Fruit fly (Drosophila melanogaster): ENCODE results near the gene CG43057.

Gene CG43057

DNA sequence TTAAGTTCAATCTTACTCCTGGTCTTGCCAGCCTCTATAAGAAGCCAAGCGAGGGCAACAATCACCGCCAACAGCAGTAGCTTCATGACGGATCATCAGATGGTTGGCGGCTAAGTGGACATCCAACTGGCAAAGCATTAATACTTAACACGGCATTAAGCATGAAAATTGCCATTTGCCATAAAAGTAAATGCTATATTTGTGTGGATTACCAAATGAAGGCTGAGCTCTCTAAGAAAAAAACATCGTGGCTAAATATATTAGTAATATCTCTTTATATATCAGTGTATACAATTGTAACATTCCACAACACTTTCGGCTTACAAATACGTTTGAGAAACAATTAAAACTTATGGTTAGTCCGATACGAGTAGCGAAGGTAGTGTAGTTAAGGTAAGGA, at the start of gene CG43057:
CG43057 (minus strand) TSS at position 101 of the 400 bp plus-strand sequence.
- TF ChIP-seq CTCF (optimal IDR thresholded peaks at IDR 0.05), result no peak
- no peak for TF ChIP-seq CG8478 (optimal IDR thresholded peaks at IDR 0.05)

DNA sequence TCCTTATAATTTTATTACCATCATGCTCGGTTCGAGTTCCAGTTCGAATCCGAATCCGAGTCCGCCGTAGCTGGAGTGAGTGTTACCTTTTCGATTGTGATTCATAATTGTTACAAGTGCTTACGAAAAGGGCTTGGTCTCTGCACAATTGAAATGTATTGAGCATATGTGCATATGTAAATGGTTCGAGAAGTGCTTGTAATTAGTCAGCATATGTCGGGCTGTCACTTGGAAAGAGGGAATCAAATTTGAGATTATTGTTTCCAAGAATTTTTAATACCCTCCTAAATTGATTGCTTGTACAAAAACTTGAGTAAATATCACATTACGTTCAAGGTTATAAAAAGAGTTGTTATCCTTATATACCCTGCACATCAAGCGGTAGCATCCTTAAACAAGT, 49.6 kb upstream of the CG43057 start:
- TF ChIP-seq CG8478 (optimal IDR thresholded peaks at IDR 0.05), result no peak
- no peak for TF ChIP-seq CTCF (optimal IDR thresholded peaks at IDR 0.05)

DNA sequence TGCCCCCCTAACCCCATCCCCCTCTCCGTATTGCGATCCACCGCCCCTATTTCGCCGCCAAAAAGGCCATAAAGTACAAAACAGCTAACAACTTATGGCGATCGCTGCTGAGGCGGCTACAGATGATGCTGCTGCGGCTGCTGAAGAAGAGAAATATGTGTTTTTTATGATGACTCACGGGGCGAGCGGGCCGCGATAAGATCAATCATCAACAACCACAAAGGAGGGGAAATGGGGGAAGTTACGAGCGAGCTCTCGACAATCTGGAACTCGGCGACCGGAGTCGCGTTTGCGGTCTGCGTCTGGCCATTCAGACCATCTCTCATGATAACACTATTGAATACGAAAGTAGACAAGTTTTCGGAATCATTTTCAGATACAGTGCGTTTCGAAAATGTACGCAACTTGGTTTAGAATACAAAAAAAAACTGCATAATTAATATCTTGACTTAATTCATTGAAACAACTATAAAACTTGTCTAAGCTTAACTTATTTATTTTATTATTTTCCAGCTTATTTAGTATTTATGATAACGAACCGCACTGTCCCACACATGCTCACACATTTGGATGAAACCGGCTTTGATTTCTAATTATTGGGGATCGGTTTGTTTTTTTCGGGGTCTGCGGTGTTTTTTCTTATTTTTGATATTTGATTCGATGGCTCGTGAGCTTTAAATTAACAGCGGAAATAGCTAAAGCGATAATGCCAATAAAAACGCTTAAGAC, 48.5 kb upstream of the CG43057 start:
- no peak for TF ChIP-seq CTCF (optimal IDR thresholded peaks at IDR 0.05)
- TF ChIP-seq CG8478 (optimal IDR thresholded peaks at IDR 0.05), result no peak

DNA sequence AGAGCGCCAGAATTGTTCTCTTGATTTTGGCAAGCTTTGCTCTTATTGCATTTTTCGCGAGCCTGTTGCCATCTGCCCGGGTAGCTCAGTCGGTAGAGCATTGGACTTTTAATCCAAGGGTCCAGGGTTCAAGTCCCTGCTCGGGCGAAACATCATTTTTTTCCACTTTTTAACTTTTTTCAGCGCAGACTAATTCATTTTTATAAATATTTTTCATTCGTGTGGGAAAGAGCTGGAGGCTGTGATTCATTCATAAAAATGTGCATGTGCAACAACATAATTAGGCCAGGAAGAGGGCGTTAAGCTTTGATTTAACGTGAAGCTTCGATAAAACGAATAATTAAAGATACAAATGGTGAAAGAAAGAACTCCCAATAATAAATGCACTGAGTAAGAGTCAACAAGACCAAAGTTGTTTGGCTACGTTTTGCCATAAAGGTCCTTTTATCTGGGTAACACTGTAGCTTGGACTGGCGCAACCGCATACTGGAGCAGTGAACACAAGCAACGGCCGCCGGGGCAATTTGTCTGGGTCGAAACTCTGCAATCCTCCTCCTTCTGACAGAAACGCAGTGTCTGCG, 46.9 kb upstream of the CG43057 start:
- TF ChIP-seq CTCF (optimal IDR thresholded peaks at IDR 0.05), result no peak
- no peak for TF ChIP-seq CG8478 (optimal IDR thresholded peaks at IDR 0.05)

DNA sequence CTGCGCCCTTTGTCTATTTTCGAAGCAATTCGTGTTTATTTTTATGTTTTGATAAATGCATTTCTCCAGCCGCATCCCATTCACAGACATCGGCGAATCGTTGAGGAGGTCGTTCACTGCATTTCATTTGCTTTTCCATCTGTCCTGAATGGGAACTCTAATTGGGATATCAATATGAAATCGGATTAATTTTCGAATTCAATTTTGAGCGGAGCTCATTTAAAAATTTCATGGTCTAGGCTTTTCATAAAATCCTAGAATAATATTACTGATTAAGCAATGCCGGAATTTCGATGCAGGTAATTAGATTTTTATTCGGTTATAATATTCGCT, 46.3 kb upstream of the CG43057 start:
- no peak for TF ChIP-seq CTCF (optimal IDR thresholded peaks at IDR 0.05)
- TF ChIP-seq CG8478 (optimal IDR thresholded peaks at IDR 0.05), result no peak

DNA sequence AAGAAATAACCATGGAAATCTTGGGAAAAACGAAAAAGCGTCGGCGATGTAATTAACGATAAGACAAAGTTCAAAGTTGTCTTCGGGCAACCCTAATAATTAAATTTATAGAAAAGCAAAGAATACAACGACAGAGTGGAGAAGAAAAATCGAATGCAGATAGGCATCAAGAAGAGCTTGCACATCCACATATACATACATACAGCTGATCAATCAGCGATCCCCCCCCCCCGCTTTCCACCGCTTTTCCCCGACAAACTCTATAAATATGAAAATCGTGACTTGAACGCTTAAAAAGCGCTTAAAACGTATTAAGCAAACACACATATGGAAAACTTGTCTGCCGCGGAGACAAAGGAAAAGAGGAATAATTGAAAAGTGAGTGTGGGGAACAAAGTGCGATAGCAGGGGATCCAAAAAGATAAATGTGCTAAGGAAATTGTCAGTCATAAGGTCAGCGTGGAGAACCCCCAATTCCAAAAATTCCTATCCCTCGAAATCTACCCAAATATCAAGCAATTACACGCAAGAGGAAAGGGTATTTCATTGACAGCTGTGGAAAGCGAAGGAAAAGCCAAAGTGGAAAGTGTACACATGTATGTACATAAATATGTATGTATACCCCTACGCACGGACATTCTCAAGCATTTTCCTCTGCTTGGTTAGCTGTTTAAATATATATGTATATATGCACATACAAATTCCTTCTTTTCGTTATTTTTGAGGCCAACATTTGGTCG, 45.7 kb upstream of the CG43057 start:
- TF ChIP-seq CG8478 (optimal IDR thresholded peaks at IDR 0.05) (no peak), CTCF (optimal IDR thresholded peaks at IDR 0.05) (no peak)

DNA sequence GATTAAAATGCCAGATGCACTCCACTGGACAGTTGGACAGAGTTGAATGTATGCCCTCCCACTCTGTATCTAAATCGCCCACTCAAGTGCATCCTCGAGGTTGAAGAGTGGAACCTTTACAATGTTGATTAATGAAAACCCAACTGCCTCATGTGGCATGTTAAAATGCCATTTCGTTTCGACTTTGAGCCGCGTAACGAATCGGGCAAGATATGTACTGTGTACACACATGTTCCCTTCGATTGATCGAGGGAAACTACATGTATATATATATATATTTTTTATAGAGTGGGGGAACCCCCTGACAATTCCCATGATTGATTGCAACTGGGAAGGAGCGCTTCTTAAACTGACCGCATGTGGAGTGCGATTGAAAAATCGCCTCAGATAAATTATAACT, 44.3 kb upstream of the CG43057 start:
- TF ChIP-seq CTCF (optimal IDR thresholded peaks at IDR 0.05) (no peak), CG8478 (optimal IDR thresholded peaks at IDR 0.05) (no peak)

DNA sequence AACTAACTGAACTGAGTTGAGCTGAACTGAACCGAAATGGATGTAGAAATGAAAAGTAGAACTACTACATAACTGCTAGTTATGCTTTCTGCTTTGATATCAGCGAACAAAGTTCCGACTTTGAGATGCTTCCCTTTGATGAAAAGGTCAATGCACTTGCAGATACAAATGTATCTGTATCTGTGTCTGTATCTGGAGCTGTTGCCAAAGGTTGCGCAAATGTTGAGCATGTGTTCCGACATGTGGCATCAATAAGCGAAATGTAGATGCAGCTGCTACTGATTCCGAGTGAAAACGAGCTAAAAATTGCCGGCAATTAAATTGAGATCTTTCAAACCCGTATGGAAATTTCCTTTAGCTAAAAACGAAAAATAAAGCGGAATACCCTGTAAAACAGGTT, 42.8 kb upstream of the CG43057 start:
- TF ChIP-seq CG8478 (optimal IDR thresholded peaks at IDR 0.05) (no peak), CTCF (optimal IDR thresholded peaks at IDR 0.05) (no peak)

DNA sequence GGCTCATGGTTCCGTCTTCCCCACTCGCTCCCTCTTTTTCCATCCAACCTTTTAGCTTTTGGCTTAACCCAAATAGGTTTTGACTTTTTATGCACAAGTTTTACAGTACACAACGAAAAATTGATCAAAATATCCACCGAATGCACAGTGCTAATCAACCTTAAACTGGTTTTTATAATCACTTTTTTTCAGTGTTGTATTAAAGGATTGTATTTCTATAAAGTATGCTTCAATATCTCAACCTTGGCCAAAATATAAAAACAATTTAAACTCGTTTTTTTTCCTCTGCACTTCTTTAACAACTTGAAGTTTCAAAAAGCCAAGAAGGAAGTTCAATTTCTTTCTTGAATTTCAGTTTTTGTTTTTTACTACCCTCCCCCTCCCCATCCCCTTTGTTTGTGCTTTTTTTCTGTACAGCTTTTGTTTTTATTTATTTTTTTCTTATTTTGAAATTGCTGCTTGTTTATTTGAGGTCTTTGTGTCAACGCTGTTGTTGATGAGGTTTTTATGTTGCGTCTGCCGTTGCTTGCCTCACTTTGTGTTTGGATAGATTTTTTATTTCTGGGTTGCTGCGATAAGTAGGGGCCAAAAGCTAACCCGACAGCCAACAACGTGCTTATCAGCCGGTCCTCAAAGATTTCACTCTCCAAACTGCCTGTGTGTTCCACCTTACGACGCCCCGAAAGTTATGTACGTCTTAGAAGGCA, 41.3 kb upstream of the CG43057 start:
- TF ChIP-seq CTCF (optimal IDR thresholded peaks at IDR 0.05), result no peak
- no peak for TF ChIP-seq CG8478 (optimal IDR thresholded peaks at IDR 0.05)

DNA sequence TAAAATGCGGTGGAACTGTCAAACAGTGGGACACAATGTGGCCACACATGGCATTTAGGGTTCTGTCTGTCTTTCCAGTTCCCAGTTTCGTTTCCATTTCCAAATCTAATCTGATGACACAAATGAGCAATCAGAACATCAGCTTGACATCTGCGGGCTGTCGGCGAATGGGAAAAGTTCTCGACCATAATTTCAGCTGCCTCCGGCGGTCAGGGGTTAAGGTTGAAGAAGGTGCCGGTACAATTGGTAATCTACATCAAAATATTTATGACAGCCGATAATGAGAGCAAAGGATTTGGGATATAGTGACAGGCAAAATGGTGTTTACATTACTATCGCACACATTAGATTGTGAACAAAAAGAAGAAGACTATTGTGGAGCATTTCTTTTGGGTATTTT, 38.1 kb upstream of the CG43057 start:
- TF ChIP-seq CG8478 (optimal IDR thresholded peaks at IDR 0.05), result no peak
- TF ChIP-seq CTCF (optimal IDR thresholded peaks at IDR 0.05), result no peak

DNA sequence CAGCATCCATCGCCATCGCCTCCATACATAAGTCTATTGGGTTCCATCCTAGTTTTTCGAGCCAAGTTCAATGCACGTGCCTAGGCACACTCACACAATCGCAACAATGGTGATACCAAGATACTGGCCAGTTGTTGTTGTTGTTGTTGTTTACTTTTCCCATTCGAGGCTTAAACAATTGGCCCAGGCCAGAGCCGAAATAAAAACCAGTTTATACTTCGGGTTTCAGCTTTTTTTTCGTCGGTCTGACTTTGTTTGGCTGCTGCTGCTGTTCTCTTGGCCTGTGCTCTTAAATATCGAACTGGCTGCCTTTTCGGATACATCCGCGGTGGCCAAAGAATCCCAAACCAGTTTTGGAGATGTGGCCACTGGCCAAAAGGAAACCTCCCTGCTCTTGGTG, 36.4 kb upstream of the CG43057 start:
- TF ChIP-seq CG8478 (optimal IDR thresholded peaks at IDR 0.05) (no peak), CTCF (optimal IDR thresholded peaks at IDR 0.05) (no peak)

DNA sequence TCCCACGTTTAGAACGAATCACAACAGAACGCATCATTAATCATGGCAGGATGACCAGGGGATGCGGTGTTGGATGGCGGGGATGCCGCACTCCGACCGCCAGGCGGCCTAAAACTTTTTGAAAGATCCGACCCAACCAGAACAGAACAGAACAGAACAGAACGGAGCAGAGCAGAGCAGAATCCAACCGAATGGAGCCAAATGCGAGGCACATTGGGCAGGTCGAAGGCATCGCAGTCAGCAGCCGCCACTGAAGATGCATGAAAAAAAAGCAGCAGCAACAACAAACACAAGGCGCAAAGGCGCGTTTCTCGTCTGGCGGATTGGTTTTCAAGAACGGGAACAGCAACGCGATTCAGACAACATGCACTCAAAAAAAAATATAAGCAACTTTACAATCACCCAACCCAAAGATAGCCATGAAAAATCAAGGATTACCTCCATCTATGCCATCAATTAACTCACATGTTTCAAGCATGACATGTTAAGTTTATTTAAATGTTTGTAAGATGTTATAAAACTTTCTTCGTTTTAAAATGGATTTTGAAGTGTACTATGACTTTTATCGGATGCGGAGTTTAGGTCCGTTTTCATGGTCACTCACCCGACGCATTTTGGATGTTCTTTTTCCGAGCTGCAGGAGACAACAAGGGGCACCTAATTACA, 35.7 kb upstream of the CG43057 start:
- TF ChIP-seq CTCF (optimal IDR thresholded peaks at IDR 0.05) (no peak), CG8478 (optimal IDR thresholded peaks at IDR 0.05) (no peak)

DNA sequence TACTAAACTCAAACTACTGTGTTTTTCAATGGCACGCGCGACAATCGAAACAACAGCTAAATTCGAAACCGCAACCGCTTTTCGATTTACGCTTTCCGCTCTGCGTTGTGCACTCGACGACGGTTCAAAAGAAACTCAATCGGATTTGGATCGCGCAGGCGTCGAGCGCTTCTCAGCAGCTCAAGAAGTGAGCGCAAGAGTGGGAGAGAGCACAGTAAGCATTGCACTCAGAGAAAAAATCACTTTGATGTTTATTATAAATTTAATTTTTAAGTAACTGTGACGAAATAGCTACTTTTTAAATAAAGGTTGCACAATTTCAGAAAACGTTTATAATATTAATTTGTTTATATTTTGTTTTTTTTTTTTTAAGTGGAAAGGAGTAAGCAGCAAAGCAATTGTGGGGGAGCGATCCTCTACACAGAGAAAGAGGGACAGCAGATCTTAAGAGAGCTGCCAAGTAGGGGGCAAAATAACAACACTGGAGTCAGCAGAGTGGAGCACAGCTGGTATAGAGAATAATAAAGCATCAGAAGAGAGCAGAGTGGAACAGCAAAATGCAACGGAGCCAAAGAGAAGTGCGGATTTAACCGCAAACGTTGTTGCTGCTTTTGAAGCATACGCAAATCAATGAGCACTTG, 33.9 kb upstream of the CG43057 start:
- TF ChIP-seq CTCF (optimal IDR thresholded peaks at IDR 0.05) (no peak), CG8478 (optimal IDR thresholded peaks at IDR 0.05) (no peak)

DNA sequence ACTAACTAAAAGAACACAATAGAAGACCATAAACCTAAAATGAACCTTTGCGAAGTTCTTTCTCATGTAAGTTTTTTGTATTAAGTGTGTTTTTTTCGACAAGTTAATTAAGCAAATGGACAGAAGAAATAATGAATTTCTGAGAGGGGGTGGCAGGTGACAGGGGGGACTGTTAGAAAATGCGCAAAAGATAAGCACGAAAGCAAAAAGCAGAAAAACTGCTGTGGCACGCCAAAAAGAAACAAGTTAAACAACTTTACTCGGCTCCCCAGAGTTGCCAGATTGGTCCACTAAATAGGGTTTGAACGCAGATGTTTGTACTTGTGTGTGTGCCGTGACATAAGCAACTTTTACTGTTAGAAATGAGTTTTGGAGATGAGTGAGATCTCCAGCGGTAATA, 33.1 kb upstream of the CG43057 start:
- TF ChIP-seq CG8478 (optimal IDR thresholded peaks at IDR 0.05) (no peak), CTCF (optimal IDR thresholded peaks at IDR 0.05) (no peak)

DNA sequence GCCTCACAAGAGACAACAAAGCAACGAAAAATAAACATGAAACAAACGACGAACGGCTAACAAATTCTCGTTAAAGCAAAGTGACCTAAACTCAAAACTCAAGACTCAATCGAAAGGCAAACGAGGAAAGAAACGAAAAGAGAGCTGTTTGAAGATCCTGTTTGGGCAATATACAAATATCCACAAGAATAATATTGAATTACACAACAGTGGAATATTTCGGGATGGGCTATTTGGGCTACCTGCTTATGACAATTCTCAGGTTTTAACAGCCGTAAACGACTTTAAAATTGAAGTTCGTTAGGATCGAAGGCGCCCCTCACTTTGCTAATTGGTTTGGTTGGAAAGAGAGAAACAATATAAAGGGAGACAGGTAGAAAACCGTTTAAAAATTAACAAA, 32.5 kb upstream of the CG43057 start:
- TF ChIP-seq CG8478 (optimal IDR thresholded peaks at IDR 0.05) (no peak), CTCF (optimal IDR thresholded peaks at IDR 0.05) (no peak)

Data from S2 (cell line).